Fruit fly (Drosophila melanogaster) whole organism, prepupa: Measurements from ENCODE around the gene ru.

Experiments used
- CG16779 ChIP-seq: fragments of 200-800 bp; sonication (Bioruptor generic); optimal IDR thresholded peaks from 3 replicates; lab custom pipeline; 2017; ENCODE audit warnings: missing biosample characterization, mild to moderate bottlenecking, missing genetic modification characterization
- CG4318 ChIP-seq: fragments of 200-800 bp; sonication (Bioruptor generic); optimal IDR thresholded peaks from 3 replicates; lab custom pipeline; 2017; ENCODE audit warnings: missing biosample characterization, mild to moderate bottlenecking, missing genetic modification characterization
- Eip78C ChIP-seq: fragments of 200-800 bp; sonication (Bioruptor generic); peaks from one replicate; lab custom pipeline; 2016; ENCODE audit warnings: missing biosample characterization, missing genetic modification characterization
- Ets21C ChIP-seq: fragments of 200-800 bp; sonication (Bioruptor generic); optimal IDR thresholded peaks from 3 replicates; lab custom pipeline; 2016; ENCODE audit warnings: missing biosample characterization, missing genetic modification characterization
- pdm3 ChIP-seq: fragments of 200-800 bp; sonication (Bioruptor generic); optimal IDR thresholded peaks from 3 replicates; lab custom pipeline; 2016; ENCODE audit warnings: missing biosample characterization, missing genetic modification characterization

DNA sequence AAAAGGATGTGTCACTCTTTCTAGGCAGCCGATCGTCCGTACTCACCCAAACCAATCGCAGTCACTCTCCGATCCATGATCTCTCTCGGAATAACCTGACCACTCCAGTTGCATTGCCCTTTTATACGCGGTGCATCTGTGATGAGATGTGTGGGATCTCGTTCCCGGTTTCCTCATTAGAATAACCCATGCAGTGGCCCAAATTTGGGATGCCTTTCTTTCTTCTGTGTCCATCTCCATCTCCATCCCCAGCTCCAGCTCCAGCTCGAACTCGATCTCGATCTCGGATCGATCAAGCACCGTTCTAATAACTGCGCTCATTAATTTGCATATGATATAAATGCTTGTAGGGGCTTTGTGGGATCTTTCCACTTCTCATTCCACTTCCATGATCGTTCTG lies 47.7 kb upstream of the ru start, which contains the start of gene CG9184:
- no peak for TF ChIP-seq Ets21C
- no peak for TF ChIP-seq CG4318 (GFP tag; lab: Kevin White, UChicago)
- no peak for TF ChIP-seq pdm3 (GFP tag; lab: Kevin White, UChicago)
- TF ChIP-seq CG16779 (tag; lab: Kevin White, UChicago), result no peak
- no peak for TF ChIP-seq Eip78C
